Worm (Caenorhabditis elegans) whole organism, L3 larva: ENCODE data around the gene amt-2.

ENCODE experiments used
- ZK546.5 ChIP-seq: sonication (generic microtip); optimal IDR thresholded peaks from 2 replicates; lab custom pipeline; 2017; ENCODE audit warnings: missing biosample characterization, missing genetic modification characterization
- ceh-16 ChIP-seq: sonication (generic microtip); optimal IDR thresholded peaks from 2 replicates; lab custom pipeline; 2017; ENCODE audit warnings: missing biosample characterization, missing genetic modification characterization
- ceh-82 ChIP-seq: fragments of 150-350 bp; optimal IDR thresholded peaks from 2 replicates; lab custom pipeline; 2014; ENCODE audit warnings: missing biosample characterization, missing genetic modification characterization
- ceh-9 ChIP-seq: sonication (generic microtip); optimal IDR thresholded peaks from 2 replicates; lab custom pipeline; 2018; ENCODE audit warnings: missing biosample characterization, missing genetic modification characterization
- daf-12 ChIP-seq: fragments of 150-350 bp; optimal IDR thresholded peaks from 2 replicates; lab custom pipeline; 2014; ENCODE audit warnings: missing biosample characterization, missing genetic modification reagents, missing genetic modification characterization
- egl-27 ChIP-seq: sonication (generic microtip); optimal IDR thresholded peaks from 4 replicates; lab custom pipeline; 2017; ENCODE audit warnings: missing biosample characterization, missing genetic modification reagents, missing genetic modification characterization
- elt-1 ChIP-seq: fragments of 150-350 bp; optimal IDR thresholded peaks from 2 replicates; lab custom pipeline; 2014; ENCODE audit warnings: missing biosample characterization, missing genetic modification characterization
- elt-2 ChIP-seq: sonication (generic microtip); optimal IDR thresholded peaks from 2 replicates; lab custom pipeline; 2016; ENCODE audit warnings: missing genetic modification reagents, mild to moderate bottlenecking, missing genetic modification characterization, missing compliant biosample characterization
- eor-1 ChIP-seq, 2 experiments: fragments of 150-350 bp; optimal IDR thresholded peaks; 2 replicates each; lab custom pipeline; 2014 to 2018; ENCODE audit warnings: missing biosample characterization in 2 of 2, missing genetic modification characterization in 2 of 2
- fkh-10 ChIP-seq: sonication (generic microtip); optimal IDR thresholded peaks from 2 replicates; lab custom pipeline; 2017; ENCODE audit warnings: missing biosample characterization, missing genetic modification reagents, missing genetic modification characterization
- fkh-2 ChIP-seq: fragments of 150-350 bp; optimal IDR thresholded peaks from 2 replicates; lab custom pipeline; 2014; ENCODE audit warnings: missing biosample characterization, missing genetic modification reagents, missing genetic modification characterization
- fos-1 ChIP-seq: fragments of 150-350 bp; optimal IDR thresholded peaks from 2 replicates; lab custom pipeline; 2014; ENCODE audit warnings: missing biosample characterization, missing genetic modification characterization
- hmg-11 ChIP-seq: sonication (generic microtip); optimal IDR thresholded peaks from 2 replicates; lab custom pipeline; 2016; ENCODE audit warnings: missing genetic modification characterization, missing compliant biosample characterization
- jun-1 ChIP-seq: fragments of 150-350 bp; optimal IDR thresholded peaks from 2 replicates; lab custom pipeline; 2014; ENCODE audit warnings: missing biosample characterization, missing genetic modification reagents, missing genetic modification characterization
- lin-15B ChIP-seq: fragments of 150-350 bp; optimal IDR thresholded peaks from 2 replicates; lab custom pipeline; 2014; ENCODE audit warnings: missing biosample characterization, missing genetic modification characterization
- lin-39 ChIP-seq: fragments of 150-350 bp; optimal IDR thresholded peaks from 2 replicates; lab custom pipeline; 2018; ENCODE audit warnings: missing biosample characterization, missing genetic modification reagents, missing genetic modification characterization
- lsy-12 ChIP-seq: sonication (generic microtip); optimal IDR thresholded peaks from 2 replicates; lab custom pipeline; 2016; ENCODE audit warnings: mild to moderate bottlenecking, missing genetic modification characterization, missing compliant biosample characterization
- mdl-1 ChIP-seq: fragments of 150-350 bp; optimal IDR thresholded peaks from 2 replicates; lab custom pipeline; 2014; ENCODE audit warnings: missing biosample characterization, missing genetic modification characterization
- mml-1 ChIP-seq: fragments of 150-350 bp; sonication (generic microtip); optimal IDR thresholded peaks from 3 replicates; lab custom pipeline; 2014; ENCODE audit warnings: missing biosample characterization, missing genetic modification characterization
- nfya-1 ChIP-seq: sonication (generic microtip); optimal IDR thresholded peaks from 2 replicates; lab custom pipeline; 2017; ENCODE audit warnings: missing genetic modification characterization, mild to moderate bottlenecking, missing compliant biosample characterization, antibody characterized with exemption, moderate library complexity; ENCODE audit not compliant: insufficient read depth
- nhr-11 ChIP-seq: fragments of 150-350 bp; optimal IDR thresholded peaks from 2 replicates; lab custom pipeline; 2014; ENCODE audit warnings: missing biosample characterization, missing genetic modification characterization
- nhr-23 ChIP-seq: fragments of 150-350 bp; optimal IDR thresholded peaks from 2 replicates; lab custom pipeline; 2014; ENCODE audit warnings: missing biosample characterization, missing genetic modification reagents, missing genetic modification characterization
- nhr-25 ChIP-seq: sonication (generic microtip); optimal IDR thresholded peaks from 2 replicates; lab custom pipeline; 2017; ENCODE audit warnings: missing biosample characterization, missing genetic modification characterization
- nhr-28 ChIP-seq: fragments of 150-350 bp; optimal IDR thresholded peaks from 2 replicates; lab custom pipeline; 2014; ENCODE audit warnings: missing biosample characterization, missing genetic modification characterization
- nhr-67 ChIP-seq: fragments of 150-350 bp; optimal IDR thresholded peaks from 2 replicates; lab custom pipeline; 2014; ENCODE audit warnings: missing biosample characterization, missing genetic modification characterization
- nhr-76 ChIP-seq: fragments of 150-350 bp; sonication (generic microtip); optimal IDR thresholded peaks from 5 replicates; lab custom pipeline; 2014; ENCODE audit warnings: missing biosample characterization, missing genetic modification characterization
- nhr-77 ChIP-seq: fragments of 150-350 bp; optimal IDR thresholded peaks from 2 replicates; lab custom pipeline; 2014; ENCODE audit warnings: missing biosample characterization, missing genetic modification characterization
- pha-4 ChIP-seq: fragments of 150-350 bp; optimal IDR thresholded peaks from 2 replicates; lab custom pipeline; 2014; ENCODE audit warnings: missing biosample characterization, missing genetic modification reagents, missing genetic modification characterization
- sea-2 ChIP-seq: fragments of 150-350 bp; sonication (generic microtip); optimal IDR thresholded peaks from 4 replicates; lab custom pipeline; 2014; ENCODE audit warnings: missing biosample characterization, missing genetic modification reagents, missing genetic modification characterization
- skn-1 ChIP-seq: fragments of 150-350 bp; optimal IDR thresholded peaks from 2 replicates; lab custom pipeline; 2014; ENCODE audit warnings: missing biosample characterization, missing genetic modification characterization
- snpc-4 ChIP-seq: fragments of 150-350 bp; optimal IDR thresholded peaks from 2 replicates; lab custom pipeline; 2014; ENCODE audit warnings: missing biosample characterization, missing genetic modification characterization
- tbx-2 ChIP-seq: sonication (generic microtip); optimal IDR thresholded peaks from 2 replicates; lab custom pipeline; 2016; ENCODE audit warnings: mild to moderate bottlenecking, missing genetic modification characterization, missing compliant biosample characterization
- unc-39 ChIP-seq: sonication (generic microtip); optimal IDR thresholded peaks from 4 replicates; lab custom pipeline; 2017; ENCODE audit warnings: missing biosample characterization, missing genetic modification characterization
- unc-62 ChIP-seq: fragments of 150-350 bp; sonication (generic microtip); optimal IDR thresholded peaks from 4 replicates; lab custom pipeline; 2014; ENCODE audit warnings: missing biosample characterization, missing genetic modification reagents, missing genetic modification characterization
- zag-1 ChIP-seq: fragments of 150-350 bp; optimal IDR thresholded peaks from 2 replicates; lab custom pipeline; 2014; ENCODE audit warnings: missing biosample characterization, missing genetic modification characterization
- ztf-11 ChIP-seq: fragments of 150-350 bp; optimal IDR thresholded peaks from 2 replicates; lab custom pipeline; 2014; ENCODE audit warnings: missing biosample characterization, missing genetic modification characterization
- ztf-4 ChIP-seq: fragments of 150-350 bp; optimal IDR thresholded peaks from 2 replicates; lab custom pipeline; 2014; ENCODE audit warnings: missing biosample characterization, missing genetic modification characterization

amt-2 gene

DNA sequence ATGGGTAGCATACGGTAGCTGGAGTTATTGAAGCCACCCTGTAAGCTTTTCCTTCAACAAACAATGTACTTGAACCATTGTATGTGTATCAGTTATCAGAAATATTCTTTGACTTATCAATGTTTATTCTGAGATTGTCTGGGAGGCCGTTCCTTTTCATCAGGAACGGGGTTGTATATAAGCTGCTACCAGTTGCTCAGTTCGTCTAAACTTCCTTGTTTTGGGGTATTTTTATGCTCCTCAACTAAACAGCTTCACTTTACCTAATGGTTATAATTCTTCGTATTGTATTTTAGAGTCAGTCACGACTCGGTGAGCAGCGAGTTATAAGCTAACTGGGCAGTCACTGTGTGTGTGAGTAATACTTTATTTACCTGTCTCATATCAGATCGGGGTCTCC, 43.5 kb downstream of the amt-2 start:
- TF ChIP-seq elt-2 (tag; lab: Kevin White, UChicago) (no peak), ceh-16 (tag; lab: Kevin White, UChicago) (no peak), tbx-2 (no peak), daf-12 (tag; lab: Kevin White, UChicago) (no peak), pha-4 (tag; lab: Kevin White, UChicago) (peak; percentile 17), nhr-76 (no peak), nhr-77 (no peak)

ce11 chrIV:13086705-13087104, 44.5 kb downstream of the amt-2 start, which contains the start of gene spin-2:
spin-2 (plus strand) TSS chrIV:13087005.
- TF ChIP-seq snpc-4 (tag; lab: Kevin White, UChicago) (no peak), unc-62 (GFP tag; lab: Kevin White, UChicago) (no peak), mdl-1 (tag; lab: Kevin White, UChicago) (no peak), tbx-2 (no peak), ceh-16 (tag; lab: Kevin White, UChicago) (no peak), jun-1 (no peak), elt-1 (tag; lab: Kevin White, UChicago) (no peak), nfya-1 (tag; lab: Kevin White, UChicago) (no peak), skn-1 (tag; lab: Kevin White, UChicago) (no peak), fkh-10 (GFP tag; lab: Kevin White, UChicago) (no peak), sea-2 (no peak), ZK546.5 (no peak), nhr-11 (tag; lab: Kevin White, UChicago) (no peak), nhr-23 (tag; lab: Kevin White, UChicago) (no peak), ceh-9 (no peak), egl-27 (tag; lab: Kevin White, UChicago) (no peak), ztf-4 (no peak)
- TF ChIP-seq, all 47 proteins: peak for 0

- TF ChIP-seq eor-1 (tag; optimal IDR thresholded peaks at IDR 0.05; lab: Kevin White, UChicago) (no peak), ZK546.5 (no peak), zag-1 (tag; lab: Kevin White, UChicago) (no peak), nhr-67 (tag; lab: Kevin White, UChicago) (no peak), mml-1 (tag; lab: Kevin White, UChicago) (no peak), ztf-11 (tag; lab: Kevin White, UChicago) (no peak), jun-1 (no peak), nhr-25 (tag; lab: Kevin White, UChicago) (no peak), tbx-2 (no peak)
- TF ChIP-seq, all 47 proteins: peak for 0
Observed at ce11 chrIV:13089671-13090242, 47.6 kb downstream of the amt-2 start.

DNA sequence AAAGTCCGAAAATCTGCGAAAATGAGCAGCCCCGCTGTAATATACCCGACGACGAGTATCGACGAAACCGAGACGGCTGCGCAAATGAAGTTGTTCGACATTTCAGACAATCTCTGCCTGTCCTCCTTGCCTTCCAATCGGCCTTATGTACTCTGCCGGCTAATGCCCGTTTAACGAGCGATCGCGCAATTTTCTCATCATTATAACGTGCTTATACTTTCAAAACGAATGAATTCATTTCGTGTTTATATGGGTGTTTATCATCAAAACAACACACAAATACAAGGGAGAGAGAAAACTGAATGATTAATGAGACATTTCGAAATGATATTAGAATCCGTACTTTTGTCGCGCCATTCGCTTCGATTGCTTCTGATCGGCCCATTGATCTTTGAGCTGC, 48.8 kb downstream of the amt-2 start, which contains the start of gene col-132:
TSS of gene col-132 (minus strand) at position 101 of the 400 bp plus-strand sequence.
- no peak for TF ChIP-seq ceh-82 (tag; lab: Kevin White, UChicago)
- no peak for TF ChIP-seq hmg-11 (tag; lab: Kevin White, UChicago)
- no peak for TF ChIP-seq ceh-9
- no peak for TF ChIP-seq nhr-28 (tag; lab: Kevin White, UChicago)
- TF ChIP-seq eor-1 (tag; optimal IDR thresholded peaks at IDR 0.05; lab: Kevin White, UChicago): no peak
- TF ChIP-seq snpc-4 (tag; lab: Kevin White, UChicago): no peak
- no peak for TF ChIP-seq lsy-12
- no peak for TF ChIP-seq sea-2
- TF ChIP-seq lin-39: no peak
- TF ChIP-seq egl-27 (tag; lab: Kevin White, UChicago): no peak
- TF ChIP-seq jun-1: no peak
- TF ChIP-seq unc-62 (GFP tag; lab: Kevin White, UChicago): no peak
- no peak for TF ChIP-seq fos-1 (tag; lab: Kevin White, UChicago)
- no peak for TF ChIP-seq unc-39 (tag; lab: Kevin White, UChicago)
- no peak for TF ChIP-seq mdl-1 (tag; lab: Kevin White, UChicago)
- no peak for TF ChIP-seq ceh-16 (tag; lab: Kevin White, UChicago)
- TF ChIP-seq lin-15B (tag; lab: Kevin White, UChicago): no peak
- TF ChIP-seq nhr-23 (tag; lab: Kevin White, UChicago): no peak
- TF ChIP-seq nhr-25 (tag; lab: Kevin White, UChicago): no peak
- TF ChIP-seq fkh-2 (tag; lab: Kevin White, UChicago): no peak
